Fruit fly (Drosophila melanogaster) whole organism, adult: ENCODE measurements around the gene CG6966.

Experiments used
- CG12768 ChIP-seq: fragments of 200-800 bp; sonication (Bioruptor generic); optimal IDR thresholded peaks from 2 replicates; lab custom pipeline; 2017; ENCODE audit warnings: missing biosample characterization, missing genetic modification characterization, mild to moderate bottlenecking, moderate library complexity, missing genetic modification reagents
- CG14711 ChIP-seq: fragments of 200-800 bp; sonication (Bioruptor generic); optimal IDR thresholded peaks from 2 replicates; lab custom pipeline; 2018; ENCODE audit warnings: missing biosample characterization, mild to moderate bottlenecking, missing genetic modification characterization, moderate library complexity
- CG33017 ChIP-seq: fragments of 200-800 bp; sonication (Bioruptor generic); optimal IDR thresholded peaks from 2 replicates; lab custom pipeline; 2018; ENCODE audit warnings: missing biosample characterization, mild to moderate bottlenecking, missing genetic modification characterization, moderate library complexity
- Clk ChIP-seq: fragments of 200-800 bp; sonication (Bioruptor generic); optimal IDR thresholded peaks from 2 replicates; lab custom pipeline; 2017; ENCODE audit warnings: missing biosample characterization, missing genetic modification characterization
- cnc ChIP-seq, 2 experiments: fragments of >200 bp; optimal IDR thresholded peaks; 2 replicates each; lab custom pipeline; 2017

DNA sequence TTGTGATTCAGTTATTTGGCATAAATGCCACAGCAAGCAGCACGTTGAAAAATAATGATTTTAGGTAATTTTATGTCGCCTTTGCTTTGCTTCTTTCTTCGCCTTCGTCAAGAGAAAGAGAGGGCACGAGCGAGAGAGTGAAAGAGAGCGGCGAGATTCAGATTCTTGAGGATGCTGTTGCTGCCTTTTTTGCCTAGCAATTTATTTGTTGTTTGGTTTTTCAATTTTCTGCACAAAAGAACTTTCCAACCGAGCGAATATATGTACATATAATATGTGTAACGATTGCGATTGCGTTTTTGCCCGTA, 548 bp downstream of the CG6966 start:
- TF ChIP-seq Clk (GFP tag; lab: Kevin White, UChicago) = no peak
- no peak for TF ChIP-seq cnc (optimal IDR thresholded peaks at IDR 0.05; lab: Kevin White, UChicago)
- TF ChIP-seq CG12768 = no peak
- no peak for TF ChIP-seq CG14711 (tag; lab: Kevin White, UChicago)
- no peak for TF ChIP-seq CG33017 (tag; lab: Kevin White, UChicago)
